Worm (Caenorhabditis elegans) whole organism, midembryonic: ENCODE results near the gene Y57A10C.10.

Experiments used
- T22C8.4 ChIP-seq: fragments of 200-800 bp; sonication (Bioruptor generic); IDR thresholded peaks from 2 replicates; pipeline ENCODE4 v1.3.6; 2022; ENCODE audit warnings: missing genetic modification characterization, missing compliant biosample characterization
- cog-1 ChIP-seq: sonication (generic microtip); optimal IDR thresholded peaks from 2 replicates; lab custom pipeline; 2016; ENCODE audit warnings: missing genetic modification characterization, missing compliant biosample characterization
- flt-1 ChIP-seq: fragments of 200-800 bp; sonication (Bioruptor generic); IDR thresholded peaks from 2 replicates; pipeline ENCODE4 v1.3.6; 2022; ENCODE audit warnings: missing genetic modification characterization, missing compliant biosample characterization
- klf-2 ChIP-seq: fragments of 200-800 bp; sonication (Bioruptor generic); conservative IDR thresholded peaks from 2 replicates; pipeline ENCODE4 v1.3.6; 2022; ENCODE audit warnings: missing genetic modification reagents, missing genetic modification characterization, missing compliant biosample characterization
- med-1 ChIP-seq: sonication (generic microtip); optimal IDR thresholded peaks from 2 replicates; lab custom pipeline; 2017; ENCODE audit warnings: missing genetic modification characterization, mild to moderate bottlenecking, missing compliant biosample characterization, antibody characterized with exemption, missing genetic modification reagents; ENCODE audit not compliant: insufficient read depth
- ref-1 ChIP-seq: fragments of 200-800 bp; sonication (Bioruptor generic); conservative IDR thresholded peaks from 2 replicates; pipeline ENCODE4 v1.3.6; 2022; ENCODE audit warnings: missing genetic modification reagents, missing genetic modification characterization, missing compliant biosample characterization
- ztf-23 ChIP-seq: fragments of 200-800 bp; sonication (Bioruptor generic); IDR thresholded peaks from 2 replicates; pipeline ENCODE4 v1.3.6; 2022; ENCODE audit warnings: missing genetic modification reagents, missing genetic modification characterization, missing compliant biosample characterization
- ztf-29 ChIP-seq: fragments of 200-800 bp; sonication (Bioruptor generic); IDR thresholded peaks from 2 replicates; pipeline ENCODE4 v1.3.6; 2022; ENCODE audit warnings: missing genetic modification reagents, missing genetic modification characterization, missing compliant biosample characterization

DNA sequence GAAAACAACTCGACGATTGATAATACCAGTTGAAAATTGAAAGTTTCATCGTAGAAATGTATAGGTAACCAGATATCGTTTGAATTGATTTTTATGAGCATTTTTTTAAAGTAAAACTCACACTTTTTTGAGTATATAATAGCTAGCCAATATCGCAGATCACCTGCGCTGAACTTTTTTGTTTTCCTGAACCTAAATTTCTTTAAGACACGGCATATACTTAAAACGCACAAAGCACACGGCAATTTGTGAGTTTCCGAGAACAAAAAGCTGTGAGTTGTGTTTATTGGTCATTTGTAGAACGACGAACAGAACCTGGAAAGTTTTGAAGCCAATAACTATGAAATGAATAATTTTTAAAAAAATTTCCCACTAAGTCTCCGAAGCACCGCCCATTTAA, 39.3 kb downstream of the Y57A10C.10 start, which contains the start of gene sre-29:
- TF ChIP-seq ref-1 (GFP tag; lab: Robert Waterston, UW) (no peak), med-1 (GFP tag; lab: Kevin White, UChicago) (no peak), T22C8.4 (GFP tag; lab: Robert Waterston, UW) (no peak), klf-2 (no peak), flt-1 (GFP tag; lab: Robert Waterston, UW) (no peak), cog-1 (tag; lab: Kevin White, UChicago) (no peak), ztf-29 (GFP tag; lab: Robert Waterston, UW) (no peak), ztf-23 (no peak)
